Fruit fly (Drosophila melanogaster): ENCODE measurements around the gene CoRest.

DNA sequence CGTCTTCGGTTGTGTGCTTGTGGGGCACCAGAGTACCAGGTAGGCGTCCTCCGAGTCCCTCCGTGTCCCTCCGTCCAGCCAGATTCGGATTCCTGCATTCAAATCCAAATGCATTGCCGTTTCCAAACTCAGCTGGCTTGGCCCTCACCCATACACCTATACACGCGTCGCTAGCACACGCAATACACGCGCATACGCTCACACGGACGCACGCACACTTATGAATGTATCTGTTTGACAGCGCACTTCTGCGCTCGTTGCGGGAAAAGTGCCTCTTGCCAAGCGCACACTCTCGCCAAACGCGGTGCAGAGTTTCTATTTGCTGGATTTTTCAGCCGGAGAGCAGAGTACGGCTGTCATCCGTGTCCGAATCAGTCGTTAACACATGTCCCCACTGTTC lies 868 bp downstream of the CoRest start:
- no peak for TF ChIP-seq pan (optimal IDR thresholded peaks at IDR 0.05)
- TF ChIP-seq psq (optimal IDR thresholded peaks at IDR 0.05) = no peak
- peak; percentile 60 for TF ChIP-seq CG8478 (optimal IDR thresholded peaks at IDR 0.05)
- TF ChIP-seq usp (GFP tag; optimal IDR thresholded peaks at IDR 0.05) = no peak
- TF ChIP-seq EcR (GFP tag; optimal IDR thresholded peaks at IDR 0.05) = no peak

Measured in whole organism.